Fruit fly (Drosophila melanogaster): ENCODE data around the gene hiw.

- no peak for TF ChIP-seq pan (optimal IDR thresholded peaks at IDR 0.05)
- TF ChIP-seq psq (optimal IDR thresholded peaks at IDR 0.05) = no peak
- no peak for TF ChIP-seq usp (GFP tag; optimal IDR thresholded peaks at IDR 0.05)
Observed at dm6 chrX:15082681-15083080, 19.5 kb upstream of the hiw start, which contains the start of gene CG33178.

Measured in whole organism.